Worm (Caenorhabditis elegans) whole organism, early embryonic: Measurements from ENCODE around the gene hrg-6.

ENCODE experiments used
- B0310.2 ChIP-seq: sonication (generic microtip); optimal IDR thresholded peaks from 2 replicates; lab custom pipeline; 2016; ENCODE audit warnings: mild to moderate bottlenecking, missing genetic modification characterization, missing compliant biosample characterization
- F13C5.2 ChIP-seq: sonication (generic microtip); optimal IDR thresholded peaks from 2 replicates; lab custom pipeline; 2017; ENCODE audit warnings: mild to moderate bottlenecking, missing genetic modification characterization, inconsistent platforms, missing compliant biosample characterization
- aly-1 ChIP-seq: sonication (generic microtip); optimal IDR thresholded peaks from 2 replicates; lab custom pipeline; 2016; ENCODE audit warnings: missing genetic modification characterization, missing compliant biosample characterization
- ama-1 ChIP-seq: fragments of 150-350 bp; optimal IDR thresholded peaks from 2 replicates; lab custom pipeline; 2014
- ceh-13 ChIP-seq: fragments of 200-800 bp; sonication (Bioruptor generic); optimal IDR thresholded peaks from 2 replicates; lab custom pipeline; 2018; ENCODE audit warnings: mild to moderate bottlenecking, missing genetic modification characterization, missing compliant biosample characterization
- ceh-36 ChIP-seq: sonication (generic microtip); optimal IDR thresholded peaks from 2 replicates; lab custom pipeline; 2016; ENCODE audit warnings: missing genetic modification characterization, inconsistent platforms, missing compliant biosample characterization
- ets-7 ChIP-seq: sonication (generic microtip); optimal IDR thresholded peaks from 2 replicates; lab custom pipeline; 2016; ENCODE audit warnings: missing genotype, missing genetic modification characterization, missing compliant biosample characterization
- flt-1 ChIP-seq: fragments of 200-800 bp; sonication (Bioruptor generic); IDR thresholded peaks from 2 replicates; pipeline ENCODE4 v1.3.6; 2022; ENCODE audit warnings: missing genetic modification characterization, missing compliant biosample characterization
- hmbx-1 ChIP-seq: sonication (generic microtip); optimal IDR thresholded peaks from 2 replicates; lab custom pipeline; 2016; ENCODE audit warnings: mild to moderate bottlenecking, missing genetic modification characterization, missing compliant biosample characterization
- hmg-4 ChIP-seq: fragments of 200-800 bp; sonication (Bioruptor generic); optimal IDR thresholded peaks from 2 replicates; lab custom pipeline; 2018; ENCODE audit warnings: mild to moderate bottlenecking, missing genetic modification characterization, missing compliant biosample characterization
- hnd-1 ChIP-seq: sonication (generic microtip); optimal IDR thresholded peaks from 2 replicates; lab custom pipeline; 2016; ENCODE audit warnings: missing genetic modification characterization, missing compliant biosample characterization
- pes-1 ChIP-seq: fragments of 200-800 bp; sonication (Bioruptor generic); IDR thresholded peaks from 2 replicates; pipeline ENCODE4 v1.3.6; 2022; ENCODE audit warnings: missing genetic modification reagents, missing genetic modification characterization, missing compliant biosample characterization
- scrt-1 ChIP-seq: fragments of 200-800 bp; sonication (Bioruptor generic); IDR thresholded peaks from 2 replicates; pipeline ENCODE4 v1.3.6; 2022; ENCODE audit warnings: missing genetic modification characterization, missing compliant biosample characterization
- sea-1 ChIP-seq: fragments of 200-800 bp; sonication (Bioruptor generic); conservative IDR thresholded peaks from 2 replicates; pipeline ENCODE4 v1.3.6; 2022; ENCODE audit warnings: missing genetic modification characterization, missing compliant biosample characterization
- tbx-11 ChIP-seq: fragments of 200-800 bp; sonication (Bioruptor generic); IDR thresholded peaks from 2 replicates; pipeline ENCODE4 v1.3.6; 2022; ENCODE audit warnings: missing genetic modification characterization, missing compliant biosample characterization
- tbx-37 ChIP-seq: fragments of 200-800 bp; sonication (Bioruptor generic); conservative IDR thresholded peaks from 2 replicates; pipeline ENCODE4 v1.3.6; 2022; ENCODE audit warnings: missing genetic modification reagents, missing genetic modification characterization, missing compliant biosample characterization
- tra-4 ChIP-seq: sonication (generic microtip); optimal IDR thresholded peaks from 2 replicates; lab custom pipeline; 2017; ENCODE audit warnings: missing genetic modification characterization, missing compliant biosample characterization

The hrg-6 gene

ce11 chrIV:11022303-11022702 is 10.1 kb upstream of the hrg-6 start, which contains the start of gene alh-3:
alh-3 (plus strand) TSS chrIV:11022603.
- TF ChIP-seq aly-1 (tag; lab: Kevin White, UChicago) (no peak), tbx-11 (no peak), sea-1 (GFP tag; lab: Robert Waterston, UW) (no peak)

DNA sequence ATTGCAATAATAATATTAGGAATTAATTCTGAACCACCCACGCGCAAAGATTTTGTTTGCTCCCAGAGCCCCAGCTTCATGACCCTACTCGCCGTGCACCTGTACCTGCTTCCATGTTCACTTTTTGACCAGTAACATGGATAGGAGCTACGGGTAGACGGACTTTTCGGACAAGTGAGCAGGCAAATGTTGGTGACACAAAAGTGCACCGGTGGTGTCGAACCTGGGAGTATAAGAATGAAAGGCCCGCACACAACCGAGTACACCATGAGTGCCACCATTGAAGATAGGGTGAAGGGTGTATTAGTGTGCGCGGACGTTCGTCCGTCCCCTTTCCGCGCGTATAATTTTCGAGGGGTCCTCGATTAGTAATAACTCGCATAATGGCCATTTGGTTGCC is 6.4 kb upstream of the hrg-6 start:
- TF ChIP-seq tra-4 (tag; lab: Kevin White, UChicago): peak; percentile 99
- TF ChIP-seq hmg-4 (GFP tag; lab: Kevin White, UChicago): peak; percentile 100
- TF ChIP-seq flt-1: peak; percentile 100
- peak; percentile 99 for TF ChIP-seq F13C5.2
- peak; percentile 92 for TF ChIP-seq ama-1 (lab: Kevin White, UChicago)
- peak; percentile 99 for TF ChIP-seq pes-1
- peak; percentile 99 for TF ChIP-seq scrt-1
- TF ChIP-seq sea-1 (GFP tag; lab: Robert Waterston, UW): peak; percentile 99
- TF ChIP-seq ets-7: peak; percentile 96
- peak; percentile 93 for TF ChIP-seq hmbx-1
- peak; percentile 99 for TF ChIP-seq B0310.2
- TF ChIP-seq tbx-37: peak; percentile 99
- peak; percentile 96 for TF ChIP-seq hnd-1 (tag; lab: Kevin White, UChicago)
- peak; percentile 100 for TF ChIP-seq aly-1 (tag; lab: Kevin White, UChicago)
- TF ChIP-seq tbx-11: peak; percentile 99
- peak; percentile 98 for TF ChIP-seq ceh-13 (GFP tag; lab: Kevin White, UChicago)
- TF ChIP-seq ceh-36 (tag; lab: Kevin White, UChicago): peak; percentile 98

- 0 out of 2 replicates have a peak, but pooled peaks have one; percentile 10 for TF ChIP-seq tbx-37
- no peak for TF ChIP-seq ceh-13 (GFP tag; lab: Kevin White, UChicago)
- no peak for TF ChIP-seq tbx-11
Measured at ce11 chrIV:11026648-11027047, 5.7 kb upstream of the hrg-6 start.

DNA sequence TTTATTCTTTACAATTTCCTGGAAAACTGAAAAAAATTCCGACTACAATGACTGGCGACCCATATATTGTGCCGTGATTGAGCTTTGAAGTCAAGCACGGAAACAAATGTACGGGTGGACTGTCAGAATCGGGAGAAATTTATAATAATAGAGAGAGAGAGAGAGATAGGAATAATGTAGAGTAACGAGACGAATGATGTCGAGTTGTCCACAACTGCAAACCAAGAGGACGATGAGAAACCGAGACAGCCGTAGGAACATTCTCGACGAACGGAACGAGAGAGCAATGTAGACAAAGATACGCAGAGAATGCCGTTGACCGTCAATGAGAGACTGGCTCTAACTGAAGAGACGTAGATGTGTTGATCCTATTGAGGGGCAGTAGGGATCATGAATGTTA is 4.8 kb upstream of the hrg-6 start:
- TF ChIP-seq flt-1 (peak; percentile 20; the same call in 1 of the 2 replicates), ets-7 (peak; percentile 13), ceh-36 (tag; lab: Kevin White, UChicago) (peak; percentile 25), ama-1 (lab: Kevin White, UChicago) (peak; percentile 88), F13C5.2 (no peak), pes-1 (0 out of 2 replicates have a peak, but pooled peaks have one; percentile 42), tra-4 (tag; lab: Kevin White, UChicago) (peak; percentile 7), tbx-11 (no peak), hmg-4 (GFP tag; lab: Kevin White, UChicago) (peak; percentile 48), B0310.2 (no peak), sea-1 (GFP tag; lab: Robert Waterston, UW) (no peak), ceh-13 (GFP tag; lab: Kevin White, UChicago) (no peak), hnd-1 (tag; lab: Kevin White, UChicago) (no peak)

ce11 chrIV:11029412-11029811 is 3.0 kb upstream of the hrg-6 start, which contains the start of gene hrg-5:
hrg-5 (minus strand) TSS chrIV:11029428.
- no peak for TF ChIP-seq scrt-1
- TF ChIP-seq ets-7: no peak
- no peak for TF ChIP-seq hmg-4 (GFP tag; lab: Kevin White, UChicago)
- TF ChIP-seq flt-1: no peak
- no peak for TF ChIP-seq ceh-13 (GFP tag; lab: Kevin White, UChicago)
- TF ChIP-seq sea-1 (GFP tag; lab: Robert Waterston, UW): no peak
- no peak for TF ChIP-seq aly-1 (tag; lab: Kevin White, UChicago)
- no peak for TF ChIP-seq F13C5.2

DNA sequence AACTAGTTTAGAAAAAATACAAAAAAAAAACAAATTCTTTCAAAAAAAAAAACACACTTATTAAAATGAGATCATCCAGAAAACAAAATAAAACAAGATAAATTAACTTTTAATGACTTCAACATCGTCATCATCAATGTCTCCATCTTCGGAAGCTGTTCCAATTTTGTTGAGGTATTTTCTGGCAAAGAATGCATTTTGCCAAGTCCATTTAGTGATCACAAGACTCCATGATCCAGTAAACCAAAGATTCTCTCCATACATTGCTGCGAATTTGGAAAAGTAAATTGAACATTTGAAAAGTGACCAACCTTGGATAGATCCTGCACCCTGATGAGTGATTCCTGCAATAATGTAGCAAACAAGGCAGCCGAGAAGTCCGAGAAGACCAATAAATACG is 2.3 kb upstream of the hrg-6 start:
- TF ChIP-seq F13C5.2 (no peak), tbx-11 (no peak), tra-4 (tag; lab: Kevin White, UChicago) (no peak), ceh-36 (tag; lab: Kevin White, UChicago) (no peak), aly-1 (tag; lab: Kevin White, UChicago) (no peak), pes-1 (no peak), scrt-1 (no peak), ets-7 (no peak), hmg-4 (GFP tag; lab: Kevin White, UChicago) (no peak)

- TF ChIP-seq hnd-1 (tag; lab: Kevin White, UChicago) (no peak), tra-4 (tag; lab: Kevin White, UChicago) (no peak), tbx-37 (no peak), ets-7 (no peak), hmbx-1 (no peak)
Measured at ce11 chrIV:11030893-11031292, 1.5 kb upstream of the hrg-6 start, which contains the start of gene hrg-4. hrg-4 (minus strand) TSS chrIV:11030993.

DNA sequence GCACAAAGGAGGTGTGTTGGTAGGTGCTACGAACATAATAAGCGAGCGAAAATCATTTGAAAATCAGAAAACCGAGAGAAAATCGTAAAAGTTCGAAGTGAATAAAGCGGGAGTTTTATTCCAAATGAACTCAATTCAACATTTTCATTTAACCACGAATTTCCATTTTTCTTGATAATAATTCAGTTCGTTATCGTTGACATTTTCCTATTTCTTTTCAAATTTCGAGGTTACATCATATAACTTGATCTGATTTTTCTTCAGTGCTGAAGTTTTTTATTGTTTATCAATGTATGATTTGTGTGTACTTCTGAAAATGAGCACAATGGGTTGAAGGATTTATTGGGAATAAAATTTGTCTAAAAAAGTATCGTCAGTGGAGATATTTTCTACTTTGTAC is 748 bp upstream of the hrg-6 start:
- no peak for TF ChIP-seq aly-1 (tag; lab: Kevin White, UChicago)
- no peak for TF ChIP-seq tra-4 (tag; lab: Kevin White, UChicago)
- TF ChIP-seq ama-1 (lab: Kevin White, UChicago): no peak
- TF ChIP-seq B0310.2: no peak

DNA sequence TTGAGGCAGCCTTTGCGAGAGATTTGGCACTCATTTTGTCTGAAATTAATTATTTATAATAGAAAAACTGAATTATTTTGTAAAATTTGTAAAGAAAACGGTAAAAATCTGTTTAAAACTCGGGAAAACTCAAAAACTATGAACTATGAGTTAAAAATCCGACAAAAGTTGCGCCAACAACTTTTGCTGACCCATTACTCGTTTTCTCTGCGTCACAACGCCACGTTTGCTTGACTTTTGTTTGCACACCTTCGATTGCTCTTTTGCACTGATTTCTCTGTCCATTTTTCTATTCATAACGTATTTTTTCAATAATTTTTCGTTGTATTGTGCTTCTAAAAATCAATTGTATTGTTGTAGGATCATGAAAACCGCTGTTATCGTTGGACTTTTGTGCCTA is 3.8 kb downstream of the hrg-6 start, which contains the start of gene fkb-1:
fkb-1 (plus strand) TSS at position 361 of the 400 bp plus-strand sequence.
- TF ChIP-seq F13C5.2 (peak; percentile 8), hmg-4 (GFP tag; lab: Kevin White, UChicago) (no peak)
